Worm (Caenorhabditis elegans) whole organism, young adult: ENCODE results near the gene snpc-1.2.

Experiments used
- B0336.3 ChIP-seq: fragments of 200-800 bp; sonication (Bioruptor generic); IDR thresholded peaks from 2 replicates; pipeline ENCODE4 v1.3.6; 2022; ENCODE audit warnings: missing genetic modification characterization, missing compliant biosample characterization
- F10E7.11 ChIP-seq: sonication (generic microtip); optimal IDR thresholded peaks from 2 replicates; lab custom pipeline; 2017; ENCODE audit warnings: mild to moderate bottlenecking, missing genetic modification characterization, moderate library complexity, missing compliant biosample characterization
- F23B12.7 ChIP-seq: sonication (generic microtip); optimal IDR thresholded peaks from 2 replicates; lab custom pipeline; 2017; ENCODE audit warnings: missing genetic modification characterization, mild to moderate bottlenecking, missing compliant biosample characterization, antibody characterized with exemption, moderate library complexity; ENCODE audit not compliant: insufficient read depth
- F37B4.10 ChIP-seq: fragments of 200-800 bp; sonication (Bioruptor generic); IDR thresholded peaks from 2 replicates; pipeline ENCODE4 v1.3.6; 2022; ENCODE audit warnings: missing genetic modification characterization, missing compliant biosample characterization
- T07F8.4 ChIP-seq: sonication (generic microtip); optimal IDR thresholded peaks from 2 replicates; lab custom pipeline; 2016; ENCODE audit warnings: mild to moderate bottlenecking, missing genetic modification characterization, moderate library complexity, missing compliant biosample characterization
- T26A5.8 ChIP-seq: sonication (generic microtip); optimal IDR thresholded peaks from 2 replicates; lab custom pipeline; 2016; ENCODE audit warnings: missing genetic modification characterization, missing compliant biosample characterization
- Y53F4B.3 ChIP-seq: fragments of 200-800 bp; sonication (Bioruptor generic); IDR thresholded peaks from 2 replicates; pipeline ENCODE4 v1.3.6; 2022; ENCODE audit warnings: missing genetic modification reagents, missing genetic modification characterization, missing compliant biosample characterization
- Y53G8AR.9 ChIP-seq: fragments of 200-800 bp; sonication (Bioruptor generic); conservative IDR thresholded peaks from 2 replicates; pipeline ENCODE4 v1.3.6; 2022; ENCODE audit warnings: missing genetic modification reagents, missing genetic modification characterization, missing compliant biosample characterization
- ZK185.1 ChIP-seq: sonication (generic microtip); optimal IDR thresholded peaks from 2 replicates; lab custom pipeline; 2016; ENCODE audit warnings: mild to moderate bottlenecking, missing genetic modification characterization, missing compliant biosample characterization; ENCODE audit not compliant: poor library complexity, severe bottlenecking
- ama-1 ChIP-seq, 3 experiments: fragments of 150-350 bp in 1 of 3; sonication (generic microtip) in 2 of 3; optimal IDR thresholded peaks; 2 replicates each; lab custom pipeline; 2014 to 2018; ENCODE audit warnings: missing biosample characterization in 2 of 3, missing genetic modification characterization in 2 of 3, missing genetic modification reagents in 2 of 3
- atf-7 ChIP-seq: sonication (generic microtip); optimal IDR thresholded peaks from 2 replicates; lab custom pipeline; 2017; ENCODE audit warnings: mild to moderate bottlenecking, missing genetic modification characterization, missing compliant biosample characterization
- athp-1 ChIP-seq: sonication (generic microtip); optimal IDR thresholded peaks from 2 replicates; lab custom pipeline; 2017; ENCODE audit warnings: mild to moderate bottlenecking, missing genetic modification characterization, missing compliant biosample characterization
- attf-5 ChIP-seq: fragments of 200-800 bp; sonication (Bioruptor generic); optimal IDR thresholded peaks from 2 replicates; lab custom pipeline; 2018; ENCODE audit warnings: mild to moderate bottlenecking, missing genetic modification characterization, missing compliant biosample characterization
- bed-1 ChIP-seq: fragments of 200-800 bp; sonication (Bioruptor generic); IDR thresholded peaks from 2 replicates; pipeline ENCODE4 v1.3.6; 2022; ENCODE audit warnings: missing genetic modification reagents, missing genetic modification characterization, missing compliant biosample characterization
- cebp-1 ChIP-seq, 2 experiments: fragments of 200-800 bp in 1 of 2; sonication (Bioruptor generic) in 1 of 2; sonication (generic microtip) in 1 of 2; IDR thresholded peaks in 1 of 2; optimal IDR thresholded peaks in 1 of 2; 2 replicates each; pipeline versions ENCODE4 v1.3.6 to Lab custom; 2017 to 2022; ENCODE audit warnings: missing compliant biosample characterization in 2 of 2, missing genetic modification characterization in 2 of 2, mild to moderate bottlenecking in 1 of 2, missing genetic modification reagents in 1 of 2, moderate library complexity in 1 of 2
- chd-7 ChIP-seq: sonication (generic microtip); optimal IDR thresholded peaks from 2 replicates; lab custom pipeline; 2016; ENCODE audit warnings: mild to moderate bottlenecking, missing genetic modification characterization, moderate library complexity, missing compliant biosample characterization
- dpff-1 ChIP-seq: sonication (generic microtip); optimal IDR thresholded peaks from 2 replicates; lab custom pipeline; 2017; ENCODE audit warnings: mild to moderate bottlenecking, missing genetic modification characterization, missing compliant biosample characterization
- egl-44 ChIP-seq: fragments of 200-800 bp; sonication (Bioruptor generic); IDR thresholded peaks from 2 replicates; pipeline ENCODE4 v1.3.6; 2022; ENCODE audit warnings: missing genetic modification reagents, missing genetic modification characterization, missing compliant biosample characterization
- egrh-3 ChIP-seq: fragments of 200-800 bp; sonication (Bioruptor generic); IDR thresholded peaks from 2 replicates; pipeline ENCODE4 v1.3.6; 2022; ENCODE audit warnings: missing genetic modification reagents, missing genetic modification characterization, missing compliant biosample characterization
- ekl-4 ChIP-seq: fragments of 200-800 bp; sonication (Bioruptor generic); IDR thresholded peaks from 2 replicates; pipeline ENCODE4 v1.3.6; 2022; ENCODE audit warnings: missing genetic modification reagents, missing genetic modification characterization, missing compliant biosample characterization
- ets-4 ChIP-seq: fragments of 200-800 bp; sonication (Bioruptor generic); optimal IDR thresholded peaks from 2 replicates; lab custom pipeline; 2018; ENCODE audit warnings: mild to moderate bottlenecking, missing genetic modification characterization, missing compliant biosample characterization
- gei-17 ChIP-seq: fragments of 200-800 bp; sonication (Bioruptor generic); optimal IDR thresholded peaks from 2 replicates; lab custom pipeline; 2018; ENCODE audit warnings: mild to moderate bottlenecking, missing genetic modification characterization, missing compliant biosample characterization
- hlh-26 ChIP-seq: fragments of 200-800 bp; sonication (Bioruptor generic); conservative IDR thresholded peaks from 2 replicates; pipeline ENCODE4 v1.3.6; 2022; ENCODE audit warnings: missing genetic modification reagents, missing genetic modification characterization, missing compliant biosample characterization
- hmg-1.2 ChIP-seq: fragments of 200-800 bp; sonication (Bioruptor generic); IDR thresholded peaks from 2 replicates; pipeline ENCODE4 v1.3.6; 2022; ENCODE audit warnings: missing genetic modification reagents, missing genetic modification characterization, missing compliant biosample characterization
- hsf-1 ChIP-seq: fragments of 200-800 bp; sonication (Bioruptor generic); IDR thresholded peaks from 2 replicates; pipeline ENCODE4 v1.3.6; 2022; ENCODE audit warnings: missing genetic modification reagents, missing genetic modification characterization, missing compliant biosample characterization
- lin-40 ChIP-seq: sonication (generic microtip); optimal IDR thresholded peaks from 2 replicates; lab custom pipeline; 2016; ENCODE audit warnings: missing genetic modification characterization, mild to moderate bottlenecking, missing compliant biosample characterization, missing genotype, missing genetic modification reagents
- lsl-1 ChIP-seq: fragments of 200-800 bp; sonication (Bioruptor generic); optimal IDR thresholded peaks from 2 replicates; lab custom pipeline; 2018; ENCODE audit warnings: mild to moderate bottlenecking, missing genetic modification characterization, moderate library complexity, missing compliant biosample characterization
- madf-3 ChIP-seq: fragments of 200-800 bp; sonication (Bioruptor generic); IDR thresholded peaks from 2 replicates; pipeline ENCODE4 v1.3.6; 2022; ENCODE audit warnings: missing genetic modification reagents, missing genetic modification characterization, missing compliant biosample characterization
- nfya-2 ChIP-seq: fragments of 200-800 bp; sonication (Bioruptor generic); IDR thresholded peaks from 2 replicates; pipeline ENCODE4 v1.3.6; 2022; ENCODE audit warnings: missing genetic modification reagents, missing genetic modification characterization, missing compliant biosample characterization
- nhr-120 ChIP-seq: fragments of 200-800 bp; sonication (Bioruptor generic); IDR thresholded peaks from 2 replicates; pipeline ENCODE4 v1.3.6; 2022; ENCODE audit warnings: missing genetic modification characterization, missing compliant biosample characterization
- nhr-27 ChIP-seq: fragments of 200-800 bp; sonication (Bioruptor generic); optimal IDR thresholded peaks from 2 replicates; lab custom pipeline; 2018; ENCODE audit warnings: mild to moderate bottlenecking, missing genetic modification characterization, moderate library complexity, missing compliant biosample characterization
- nhr-80 ChIP-seq: sonication (generic microtip); optimal IDR thresholded peaks from 2 replicates; lab custom pipeline; 2016; ENCODE audit warnings: missing genetic modification characterization, missing compliant biosample characterization
- repo-1 ChIP-seq: sonication (generic microtip); optimal IDR thresholded peaks from 2 replicates; lab custom pipeline; 2017; ENCODE audit warnings: mild to moderate bottlenecking, missing genetic modification characterization, missing compliant biosample characterization
- snpc-4 ChIP-seq, 5 experiments: fragments of 150-350 bp in 1 of 5; sonication (generic microtip) in 4 of 5; optimal IDR thresholded peaks; 2 replicates each; lab custom pipeline; 2014 to 2018; ENCODE audit warnings: missing genetic modification characterization in 5 of 5, missing biosample characterization in 3 of 5, antibody characterized with exemption in 2 of 5, mild to moderate bottlenecking in 2 of 5, missing compliant biosample characterization in 2 of 5, missing genotype in 2 of 5, moderate library complexity in 2 of 5, missing genetic modification reagents in 1 of 5
- somi-1 ChIP-seq: fragments of 200-800 bp; sonication (Bioruptor generic); optimal IDR thresholded peaks from 2 replicates; lab custom pipeline; 2018; ENCODE audit warnings: mild to moderate bottlenecking, missing genetic modification characterization, missing compliant biosample characterization
- zim-3 ChIP-seq: sonication (generic microtip); optimal IDR thresholded peaks from 2 replicates; lab custom pipeline; 2017; ENCODE audit warnings: mild to moderate bottlenecking, missing genetic modification characterization, moderate library complexity, missing compliant biosample characterization
- ztf-6 ChIP-seq: fragments of 200-800 bp; sonication (Bioruptor generic); IDR thresholded peaks from 2 replicates; pipeline ENCODE4 v1.3.6; 2022; ENCODE audit warnings: missing genetic modification reagents, missing genetic modification characterization, missing compliant biosample characterization

snpc-1.2 gene

ce11 chrIII:13187090-13187489 is 17.7 kb upstream of the snpc-1.2 start, which contains the start of gene gly-5:
gly-5 (plus strand) TSS chrIII:13187390.
- TF ChIP-seq madf-3 (no peak), nhr-80 (peak; percentile 40), egrh-3 (no peak)

ce11 chrIII:13182003-13182402 is 12.7 kb upstream of the snpc-1.2 start:
- TF ChIP-seq nhr-120 (GFP tag; lab: Robert Waterston, UW) (no peak), zim-3 (tag; lab: Kevin White, UChicago) (no peak), cebp-1 (GFP tag; IDR thresholded peaks at IDR 0.05; lab: Robert Waterston, UW) (no peak), cebp-1 (tag; optimal IDR thresholded peaks at IDR 0.05; lab: Kevin White, UChicago) (peak; percentile 15), F10E7.11 (tag; lab: Kevin White, UChicago) (no peak), T07F8.4 (no peak), atf-7 (tag; lab: Kevin White, UChicago) (no peak), attf-5 (no peak), ets-4 (GFP tag; lab: Kevin White, UChicago) (no peak), Y53G8AR.9 (GFP tag; lab: Robert Waterston, UW) (no peak), somi-1 (GFP tag; lab: Kevin White, UChicago) (no peak), nhr-80 (peak; percentile 9), ekl-4 (GFP tag; lab: Robert Waterston, UW) (no peak), F23B12.7 (tag; lab: Kevin White, UChicago) (no peak), hmg-1.2 (GFP tag; lab: Robert Waterston, UW) (peak; percentile 70), repo-1 (tag; lab: Kevin White, UChicago) (no peak), egl-44 (GFP tag; lab: Robert Waterston, UW) (no peak), ZK185.1 (tag; lab: Kevin White, UChicago) (peak; percentile 10), lin-40 (tag; lab: Kevin White, UChicago) (peak; percentile 5), chd-7 (tag; lab: Kevin White, UChicago) (no peak), nfya-2 (GFP tag; lab: Robert Waterston, UW) (no peak), bed-1 (GFP tag; lab: Robert Waterston, UW) (no peak), lsl-1 (GFP tag; lab: Kevin White, UChicago) (no peak), F37B4.10 (GFP tag; lab: Robert Waterston, UW) (no peak), Y53F4B.3 (no peak)

- no peak for TF ChIP-seq ztf-6 (GFP tag; lab: Robert Waterston, UW)
- TF ChIP-seq ama-1 (optimal IDR thresholded peaks at IDR 0.05; lab: Kevin White, UChicago) = no peak
- TF ChIP-seq ama-1 (GFP tag; optimal IDR thresholded peaks at IDR 0.05; lab: Kevin White, UChicago) = no peak
- TF ChIP-seq nhr-27 (tag; lab: Kevin White, UChicago) = no peak
- no peak for TF ChIP-seq athp-1
- TF ChIP-seq hsf-1 (GFP tag; lab: Robert Waterston, UW) = no peak
- no peak for TF ChIP-seq snpc-4 (GFP tag; optimal IDR thresholded peaks at IDR 0.05; lab: Kevin White, UChicago)
- TF ChIP-seq snpc-4 (tag; optimal IDR thresholded peaks at IDR 0.05; lab: Kevin White, UChicago) = no peak
- no peak for TF ChIP-seq hlh-26 (GFP tag; lab: Robert Waterston, UW)
- TF ChIP-seq ekl-4 (GFP tag; lab: Robert Waterston, UW) = no peak
- TF ChIP-seq dpff-1 = no peak
- TF ChIP-seq T26A5.8 (tag; lab: Kevin White, UChicago) = no peak
- no peak for TF ChIP-seq B0336.3 (GFP tag; lab: Robert Waterston, UW)
- TF ChIP-seq gei-17 = no peak
- no peak for TF ChIP-seq atf-7 (tag; lab: Kevin White, UChicago)
Measured at ce11 chrIII:13176876-13177275, 7.5 kb upstream of the snpc-1.2 start.
